Fruit fly (Drosophila melanogaster) whole organism, prepupa: ENCODE data around the gene Obp99c.

ENCODE experiments used
- CG10669 ChIP-seq: fragments of 200-800 bp; sonication (Bioruptor generic); optimal IDR thresholded peaks from 3 replicates; lab custom pipeline; 2018; ENCODE audit warnings: missing biosample characterization, mild to moderate bottlenecking, missing genetic modification characterization, moderate library complexity
- CG11762 ChIP-seq: fragments of 200-800 bp; sonication (Bioruptor generic); optimal IDR thresholded peaks from 3 replicates; lab custom pipeline; 2016; ENCODE audit warnings: missing biosample characterization, missing genetic modification characterization; ENCODE audit not compliant: insufficient read depth
- CG31627 ChIP-seq: fragments of 200-800 bp; sonication (Bioruptor generic); optimal IDR thresholded peaks from 3 replicates; lab custom pipeline; 2016; ENCODE audit warnings: missing biosample characterization, missing genetic modification characterization
- CG32006 ChIP-seq: fragments of 200-800 bp; sonication (Bioruptor generic); optimal IDR thresholded peaks from 3 replicates; lab custom pipeline; 2017; ENCODE audit warnings: missing biosample characterization, mild to moderate bottlenecking, missing genetic modification characterization
- CG3919 ChIP-seq: fragments of 200-800 bp; sonication (Bioruptor generic); optimal IDR thresholded peaks from 3 replicates; lab custom pipeline; 2016; ENCODE audit warnings: missing biosample characterization, missing genetic modification characterization
- CG4318 ChIP-seq: fragments of 200-800 bp; sonication (Bioruptor generic); optimal IDR thresholded peaks from 3 replicates; lab custom pipeline; 2017; ENCODE audit warnings: missing biosample characterization, mild to moderate bottlenecking, missing genetic modification characterization
- CG6163 ChIP-seq: fragments of 200-800 bp; sonication (Bioruptor generic); IDR thresholded peaks from 3 replicates; pipeline ENCODE4 v1.3.6; 2022; ENCODE audit warnings: missing biosample characterization, missing genetic modification characterization
- CG6276 ChIP-seq: fragments of 200-800 bp; sonication (Bioruptor generic); optimal IDR thresholded peaks from 2 replicates; lab custom pipeline; 2017; ENCODE audit warnings: missing biosample characterization, mild to moderate bottlenecking, missing genetic modification characterization
- CG7368 ChIP-seq: fragments of 200-800 bp; sonication (Bioruptor generic); optimal IDR thresholded peaks from 3 replicates; lab custom pipeline; 2016; ENCODE audit warnings: missing biosample characterization, missing genetic modification characterization
- CG8119 ChIP-seq: fragments of 200-800 bp; sonication (Bioruptor generic); IDR thresholded peaks from 3 replicates; pipeline ENCODE4 v1.3.6; 2022; ENCODE audit warnings: missing biosample characterization, missing genetic modification characterization
- CG8632 ChIP-seq: fragments of 200-800 bp; sonication (Bioruptor generic); optimal IDR thresholded peaks from 3 replicates; lab custom pipeline; 2016; ENCODE audit warnings: missing biosample characterization, missing genetic modification characterization
- Eip75B ChIP-seq: fragments of 200-800 bp; sonication (Bioruptor generic); optimal IDR thresholded peaks from 3 replicates; lab custom pipeline; 2016; ENCODE audit warnings: missing biosample characterization, missing genetic modification characterization
- Eip78C ChIP-seq: fragments of 200-800 bp; sonication (Bioruptor generic); peaks from one replicate; lab custom pipeline; 2016; ENCODE audit warnings: missing biosample characterization, missing genetic modification characterization
- Ets96B ChIP-seq: fragments of 200-800 bp; optimal IDR thresholded peaks from 2 replicates; lab custom pipeline; 2019; ENCODE audit warnings: missing biosample characterization, mild to moderate bottlenecking, missing genetic modification characterization, moderate library complexity
- Gug ChIP-seq: fragments of 200-800 bp; sonication (Bioruptor generic); IDR thresholded peaks from 2 replicates; pipeline ENCODE4 v1.3.6; 2022; ENCODE audit warnings: missing biosample characterization, missing genetic modification characterization
- Hr38 ChIP-seq: sonication (Bioruptor generic); optimal IDR thresholded peaks from 2 replicates; lab custom pipeline; 2016; ENCODE audit warnings: missing biosample characterization, missing genetic modification characterization
- Hr39 ChIP-seq: fragments of 200-800 bp; sonication (Bioruptor generic); optimal IDR thresholded peaks from 2 replicates; lab custom pipeline; 2016; ENCODE audit warnings: missing biosample characterization, missing genetic modification characterization
- Hr4 ChIP-seq: fragments of 200-800 bp; sonication (Bioruptor generic); optimal IDR thresholded peaks from 3 replicates; lab custom pipeline; 2016; ENCODE audit warnings: missing biosample characterization, missing genetic modification characterization
- Met ChIP-seq: fragments of 200-800 bp; sonication (Bioruptor generic); optimal IDR thresholded peaks from 3 replicates; lab custom pipeline; 2016; ENCODE audit warnings: missing biosample characterization, missing genetic modification characterization
- OdsH ChIP-seq: fragments of 200-800 bp; sonication (Bioruptor generic); optimal IDR thresholded peaks from 3 replicates; lab custom pipeline; 2016; ENCODE audit warnings: missing biosample characterization, missing genetic modification characterization
- Smox ChIP-seq: fragments of 200-800 bp; sonication (Bioruptor generic); optimal IDR thresholded peaks from 3 replicates; lab custom pipeline; 2016; ENCODE audit warnings: missing biosample characterization, missing genetic modification characterization
- Sox102F ChIP-seq: fragments of 200-800 bp; sonication (Bioruptor generic); optimal IDR thresholded peaks from 2 replicates; lab custom pipeline; 2016; ENCODE audit warnings: missing biosample characterization, mild to moderate bottlenecking, missing genetic modification characterization
- Sox14 ChIP-seq: fragments of 200-800 bp; sonication (Bioruptor generic); optimal IDR thresholded peaks from 3 replicates; lab custom pipeline; 2016; ENCODE audit warnings: missing biosample characterization, missing genetic modification characterization
- Sox15 ChIP-seq: fragments of 200-800 bp; sonication (Bioruptor generic); optimal IDR thresholded peaks from 3 replicates; lab custom pipeline; 2016; ENCODE audit warnings: missing biosample characterization, missing genetic modification characterization
- acj6 ChIP-seq: fragments of 200-800 bp; sonication (Bioruptor generic); optimal IDR thresholded peaks from 3 replicates; lab custom pipeline; 2016; ENCODE audit warnings: missing biosample characterization, missing genetic modification characterization
- cyc ChIP-seq: fragments of 200-800 bp; sonication (Bioruptor generic); optimal IDR thresholded peaks from 3 replicates; lab custom pipeline; 2016; ENCODE audit warnings: missing biosample characterization, missing genetic modification characterization
- dac ChIP-seq: fragments of 200-800 bp; sonication (Bioruptor generic); optimal IDR thresholded peaks from 2 replicates; lab custom pipeline; 2017; ENCODE audit warnings: missing biosample characterization, mild to moderate bottlenecking, missing genetic modification characterization
- dsx ChIP-seq: fragments of 200-800 bp; optimal IDR thresholded peaks from 3 replicates; lab custom pipeline; 2019; ENCODE audit warnings: missing biosample characterization, mild to moderate bottlenecking, missing genetic modification characterization, moderate library complexity; ENCODE audit not compliant: poor library complexity, severe bottlenecking
- esn ChIP-seq: fragments of 200-800 bp; sonication (Bioruptor generic); optimal IDR thresholded peaks from 2 replicates; lab custom pipeline; 2016; ENCODE audit warnings: missing biosample characterization, mild to moderate bottlenecking, missing genetic modification characterization, moderate library complexity
- fd59A ChIP-seq: fragments of 200-800 bp; sonication (Bioruptor generic); optimal IDR thresholded peaks from 2 replicates; lab custom pipeline; 2017; ENCODE audit warnings: missing biosample characterization, mild to moderate bottlenecking, missing genetic modification characterization, missing genetic modification reagents
- fd85E ChIP-seq: fragments of 200-800 bp; sonication (Bioruptor generic); optimal IDR thresholded peaks from 3 replicates; lab custom pipeline; 2016; ENCODE audit warnings: missing biosample characterization, missing genetic modification characterization
- fkh ChIP-seq: fragments of 200-800 bp; sonication (Bioruptor generic); optimal IDR thresholded peaks from 3 replicates; lab custom pipeline; 2017; ENCODE audit warnings: missing biosample characterization, mild to moderate bottlenecking, missing genetic modification characterization, moderate library complexity
- lz ChIP-seq: fragments of 200-800 bp; sonication (Bioruptor generic); optimal IDR thresholded peaks from 3 replicates; lab custom pipeline; 2016; ENCODE audit warnings: missing biosample characterization, missing genetic modification characterization
- net ChIP-seq: fragments of 200-800 bp; sonication (Bioruptor generic); optimal IDR thresholded peaks from 3 replicates; lab custom pipeline; 2016; ENCODE audit warnings: missing biosample characterization, missing genetic modification characterization
- pdm3 ChIP-seq: fragments of 200-800 bp; sonication (Bioruptor generic); optimal IDR thresholded peaks from 3 replicates; lab custom pipeline; 2016; ENCODE audit warnings: missing biosample characterization, missing genetic modification characterization
- salr ChIP-seq, 2 experiments: fragments of 200-800 bp; sonication (Bioruptor generic); optimal IDR thresholded peaks; 3 replicates each; lab custom pipeline; 2016 to 2018; ENCODE audit warnings: missing biosample characterization in 2 of 2, missing genetic modification characterization in 2 of 2, mild to moderate bottlenecking in 1 of 2
- spab ChIP-seq: fragments of 200-800 bp; sonication (Bioruptor generic); optimal IDR thresholded peaks from 2 replicates; lab custom pipeline; 2017; ENCODE audit warnings: missing biosample characterization, mild to moderate bottlenecking, missing genetic modification characterization, missing genetic modification reagents
- ss ChIP-seq, 2 experiments: fragments of 200-800 bp; sonication (Bioruptor generic); optimal IDR thresholded peaks; 2 replicates in 1 of 2; 3 replicates in 1 of 2; lab custom pipeline; 2017 to 2018; ENCODE audit warnings: mild to moderate bottlenecking in 2 of 2, missing biosample characterization in 2 of 2, missing genetic modification characterization in 2 of 2, moderate library complexity in 1 of 2
- svp ChIP-seq: fragments of 200-800 bp; sonication (Bioruptor generic); peaks from one replicate; lab custom pipeline; 2016; ENCODE audit warnings: missing biosample characterization, missing genetic modification characterization

Gene Obp99c

DNA sequence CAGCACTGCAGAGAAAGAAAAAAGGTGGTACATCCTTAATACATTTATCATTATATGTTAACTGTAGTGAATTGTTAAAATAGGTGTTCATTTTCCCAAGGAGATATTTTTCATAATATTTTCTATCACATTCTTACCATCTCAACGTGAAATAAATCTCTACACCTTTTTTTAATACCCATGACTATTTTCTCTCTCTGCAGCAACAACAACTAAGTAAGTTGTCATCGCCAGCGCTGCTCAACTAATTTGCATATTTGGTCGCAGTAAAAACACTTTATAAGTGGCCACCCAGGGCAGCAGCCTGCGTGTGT lies 1.4 kb upstream of the Obp99c start (continued):
- TF ChIP-seq ss (GFP tag; optimal IDR thresholded peaks at IDR 0.05; lab: Kevin White, UChicago) = no peak
- TF ChIP-seq CG6163 (GFP tag; lab: Robert Waterston, UW) = peak; percentile 63; the same call in 2 of the 3 replicates
- peak; percentile 49 for TF ChIP-seq Sox14 (GFP tag; lab: Kevin White, UChicago)
- TF ChIP-seq OdsH (GFP tag; lab: Kevin White, UChicago) = peak; percentile 41
- TF ChIP-seq Smox = peak; percentile 15
- TF ChIP-seq CG3919 (GFP tag; lab: Kevin White, UChicago) = peak; percentile 61
- peak; percentile 35 for TF ChIP-seq acj6 (GFP tag; lab: Kevin White, UChicago)
- TF ChIP-seq Met = peak; percentile 49
- peak; percentile 48 for TF ChIP-seq esn (GFP tag; lab: Kevin White, UChicago)
- peak; percentile 61 for TF ChIP-seq pdm3 (GFP tag; lab: Kevin White, UChicago)
- TF ChIP-seq Hr4 = peak; percentile 58
- no peak for TF ChIP-seq CG7368
- TF ChIP-seq dac = no peak
- TF ChIP-seq CG8119 (GFP tag; lab: Robert Waterston, UW) = peak; percentile 49; the same call in 2 of the 3 replicates
- peak; percentile 31 for TF ChIP-seq CG8632
- no peak for TF ChIP-seq dsx (GFP tag; lab: Kevin White, UChicago)
- TF ChIP-seq salr (GFP tag; optimal IDR thresholded peaks at IDR 0.05; lab: Kevin White, UChicago) = peak in 1 of 2 experiments; percentile 37
- peak; percentile 24 for TF ChIP-seq CG4318 (GFP tag; lab: Kevin White, UChicago)
- peak; percentile 36 for TF ChIP-seq CG31627
- TF ChIP-seq Eip78C (GFP tag; lab: Kevin White, UChicago) = peak; percentile 90
- no peak for TF ChIP-seq Hr38 (GFP tag; lab: Kevin White, UChicago)
- peak; percentile 62 for TF ChIP-seq CG10669 (GFP tag; lab: Kevin White, UChicago)
- TF ChIP-seq Hr39 (GFP tag; lab: Kevin White, UChicago) = peak; percentile 31
- no peak for TF ChIP-seq Gug (GFP tag; lab: Robert Waterston, UW)
- peak; percentile 36 for TF ChIP-seq CG6276
- TF ChIP-seq fd85E (GFP tag; lab: Kevin White, UChicago) = no peak
- TF ChIP-seq Eip75B (GFP tag; lab: Kevin White, UChicago) = peak; percentile 45
- peak; percentile 63 for TF ChIP-seq CG32006 (GFP tag; lab: Kevin White, UChicago)
- TF ChIP-seq CG11762 = no peak
- peak; percentile 16 for TF ChIP-seq Sox15 (GFP tag; lab: Kevin White, UChicago)
- TF ChIP-seq fkh (GFP tag; lab: Kevin White, UChicago) = no peak
- TF ChIP-seq cyc (GFP tag; lab: Kevin White, UChicago) = peak; percentile 30
- TF ChIP-seq lz = peak; percentile 31
- peak; percentile 37 for TF ChIP-seq spab (GFP tag; lab: Kevin White, UChicago)
- TF ChIP-seq Ets96B (tag; lab: Kevin White, UChicago) = peak; percentile 71
- TF ChIP-seq fd59A (GFP tag; lab: Kevin White, UChicago) = peak; percentile 55
- TF ChIP-seq net = peak; percentile 42
- TF ChIP-seq, all 60 proteins: peak for 39

DNA sequence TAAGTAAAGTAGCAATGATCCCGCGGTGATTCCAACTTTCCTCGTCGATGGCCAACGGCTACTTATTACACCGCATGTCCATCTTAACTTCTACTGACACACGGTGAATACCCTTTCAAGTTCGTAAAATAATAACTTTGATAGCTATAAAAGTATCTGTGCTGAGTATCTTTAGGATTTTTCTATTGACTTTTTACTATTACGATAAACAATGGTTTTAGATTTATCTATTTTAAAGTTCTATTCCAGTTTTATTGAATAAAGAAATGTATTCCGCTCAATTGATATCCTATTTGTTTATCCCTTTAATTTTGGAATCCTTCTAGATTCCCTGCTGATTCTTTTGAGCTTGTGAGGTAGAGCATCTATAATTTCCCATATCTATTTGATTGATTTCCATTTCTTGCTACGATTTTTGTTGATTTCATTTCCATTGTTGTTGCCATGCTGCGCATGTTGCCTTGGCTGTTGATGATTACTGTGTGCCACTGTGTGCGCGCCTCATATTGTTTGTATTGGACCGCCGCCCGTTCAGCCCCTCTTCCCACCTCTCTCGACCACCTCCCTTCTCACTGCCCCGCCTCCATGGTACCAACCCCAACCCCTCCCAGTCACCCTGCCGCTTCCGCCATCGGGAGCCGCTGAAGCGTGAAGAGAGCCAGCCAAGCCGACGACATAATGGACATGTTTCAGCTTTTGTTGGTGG lies 875 bp upstream of the Obp99c start:
- peak; percentile 12 for TF ChIP-seq CG32006 (GFP tag; lab: Kevin White, UChicago)
- TF ChIP-seq Eip78C (GFP tag; lab: Kevin White, UChicago) = peak; percentile 52
- TF ChIP-seq Hr39 (GFP tag; lab: Kevin White, UChicago) = no peak
- TF ChIP-seq fkh (GFP tag; lab: Kevin White, UChicago) = peak; percentile 5
- TF ChIP-seq fd85E (GFP tag; lab: Kevin White, UChicago) = no peak
- no peak for TF ChIP-seq Sox102F (GFP tag; lab: Kevin White, UChicago)
- peak; percentile 38 for TF ChIP-seq dsx (GFP tag; lab: Kevin White, UChicago)
- peak; percentile 78 for TF ChIP-seq svp (GFP tag; lab: Kevin White, UChicago)
- no peak for TF ChIP-seq CG4318 (GFP tag; lab: Kevin White, UChicago)
